Worm (Caenorhabditis elegans) whole organism, L1 larva: ENCODE data around the gene fbxl-2.

Experiments used
- C16A3.4 ChIP-seq: fragments of 150-350 bp; optimal IDR thresholded peaks from 2 replicates; lab custom pipeline; 2014; ENCODE audit warnings: missing biosample characterization, missing genetic modification characterization
- Y116A8C.19 ChIP-seq: sonication (generic microtip); optimal IDR thresholded peaks from 2 replicates; lab custom pipeline; 2016; ENCODE audit warnings: missing compliant biosample characterization, missing genetic modification characterization, borderline replicate concordance
- aha-1 ChIP-seq: fragments of 150-350 bp; optimal IDR thresholded peaks from 2 replicates; lab custom pipeline; 2014; ENCODE audit warnings: missing biosample characterization, missing genetic modification characterization
- ceh-82 ChIP-seq, 3 experiments: fragments of 150-350 bp in 1 of 3; sonication (generic microtip) in 2 of 3; optimal IDR thresholded peaks; 2 replicates each; lab custom pipeline; 2014 to 2017; ENCODE audit warnings: missing biosample characterization in 3 of 3, missing genetic modification characterization in 3 of 3
- efl-3 ChIP-seq: fragments of 200-800 bp; sonication (Bioruptor generic); optimal IDR thresholded peaks from 2 replicates; lab custom pipeline; 2018; ENCODE audit warnings: mild to moderate bottlenecking, missing genetic modification characterization, missing compliant biosample characterization
- egl-13 ChIP-seq: sonication (generic microtip); optimal IDR thresholded peaks from 2 replicates; lab custom pipeline; 2016; ENCODE audit warnings: missing genotype, missing genetic modification reagents, missing genetic modification characterization, missing compliant biosample characterization
- ets-5 ChIP-seq: fragments of 200-800 bp; sonication (Bioruptor generic); IDR thresholded peaks from 2 replicates; pipeline ENCODE4 v1.3.6; 2022; ENCODE audit warnings: missing genetic modification characterization, missing compliant biosample characterization
- grh-1 ChIP-seq: fragments of 200-800 bp; sonication (Bioruptor generic); IDR thresholded peaks from 2 replicates; pipeline ENCODE4 v1.3.6; 2022; ENCODE audit warnings: missing genetic modification reagents, missing genetic modification characterization, missing compliant biosample characterization
- irx-1 ChIP-seq: sonication (generic microtip); optimal IDR thresholded peaks from 2 replicates; lab custom pipeline; 2016; ENCODE audit warnings: missing genetic modification characterization, missing compliant biosample characterization
- isw-1 ChIP-seq: fragments of 200-800 bp; sonication (Bioruptor generic); IDR thresholded peaks from 2 replicates; pipeline ENCODE4 v1.3.6; 2022; ENCODE audit warnings: missing genetic modification characterization, missing compliant biosample characterization
- lin-15B ChIP-seq: fragments of 150-350 bp; sonication (generic microtip); optimal IDR thresholded peaks from 3 replicates; lab custom pipeline; 2014; ENCODE audit warnings: missing biosample characterization, missing genetic modification characterization
- lin-39 ChIP-seq: fragments of 150-350 bp; optimal IDR thresholded peaks from 2 replicates; lab custom pipeline; 2014; ENCODE audit warnings: missing biosample characterization, missing genetic modification reagents, missing genetic modification characterization
- lsy-2 ChIP-seq, 2 experiments: fragments of 150-350 bp; optimal IDR thresholded peaks; 2 replicates each; lab custom pipeline; 2014; ENCODE audit warnings: missing biosample characterization in 2 of 2, missing genetic modification characterization in 2 of 2
- nhr-11 ChIP-seq: fragments of 150-350 bp; optimal IDR thresholded peaks from 2 replicates; lab custom pipeline; 2014; ENCODE audit warnings: missing biosample characterization, missing genetic modification characterization
- nhr-19 ChIP-seq: fragments of 200-800 bp; sonication (Bioruptor generic); conservative IDR thresholded peaks from 2 replicates; pipeline ENCODE4 v1.3.6; 2022; ENCODE audit warnings: missing genetic modification characterization, missing compliant biosample characterization
- nhr-20 ChIP-seq: sonication (generic microtip); optimal IDR thresholded peaks from 2 replicates; lab custom pipeline; 2016; ENCODE audit warnings: mild to moderate bottlenecking, missing genetic modification characterization, missing compliant biosample characterization
- nhr-85 ChIP-seq: sonication (generic microtip); peaks from one replicate; lab custom pipeline; 2016; ENCODE audit warnings: missing genetic modification characterization, inconsistent platforms, missing compliant biosample characterization
- swsn-7 ChIP-seq: sonication (generic microtip); optimal IDR thresholded peaks from 2 replicates; lab custom pipeline; 2016; ENCODE audit warnings: missing genetic modification characterization, missing compliant biosample characterization
- ztf-4 ChIP-seq: fragments of 150-350 bp; optimal IDR thresholded peaks from 2 replicates; lab custom pipeline; 2014; ENCODE audit warnings: missing biosample characterization, missing genetic modification characterization

fbxl-2 gene

DNA sequence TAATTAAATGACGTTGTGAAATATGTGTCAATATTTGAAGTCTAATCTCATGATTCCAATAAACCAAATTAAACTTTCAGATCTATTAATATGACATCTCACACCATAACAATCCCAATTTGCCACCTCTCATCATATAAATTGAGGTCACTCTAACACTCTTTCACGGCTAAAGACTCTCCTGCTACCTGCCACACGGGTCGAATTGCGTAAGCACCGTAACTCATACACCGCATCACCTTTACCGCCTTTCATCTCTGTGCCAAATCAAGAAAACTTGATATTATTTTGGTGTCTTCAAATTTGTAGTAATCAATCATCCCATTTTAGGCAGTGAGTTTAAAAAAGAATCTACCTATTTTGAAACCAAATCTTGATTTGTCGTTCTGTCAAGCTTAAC, 49.3 kb downstream of the fbxl-2 start:
- TF ChIP-seq C16A3.4 (tag; lab: Kevin White, UChicago) (no peak), nhr-11 (tag; lab: Kevin White, UChicago) (no peak), isw-1 (GFP tag; lab: Robert Waterston, UW) (no peak), ztf-4 (no peak), Y116A8C.19 (tag; lab: Kevin White, UChicago) (no peak), nhr-20 (tag; lab: Kevin White, UChicago) (no peak), nhr-85 (tag; lab: Kevin White, UChicago) (no peak), lin-39 (tag; lab: Kevin White, UChicago) (no peak), grh-1 (GFP tag; lab: Robert Waterston, UW) (no peak), nhr-19 (GFP tag; lab: Robert Waterston, UW) (no peak), ceh-82 (tag; optimal IDR thresholded peaks at IDR 0.05; lab: Kevin White, UChicago) (no peak), aha-1 (tag; lab: Kevin White, UChicago) (no peak), irx-1 (tag; lab: Kevin White, UChicago) (no peak), swsn-7 (tag; lab: Kevin White, UChicago) (no peak), egl-13 (no peak), lin-15B (no peak), efl-3 (GFP tag; lab: Kevin White, UChicago) (no peak)

DNA sequence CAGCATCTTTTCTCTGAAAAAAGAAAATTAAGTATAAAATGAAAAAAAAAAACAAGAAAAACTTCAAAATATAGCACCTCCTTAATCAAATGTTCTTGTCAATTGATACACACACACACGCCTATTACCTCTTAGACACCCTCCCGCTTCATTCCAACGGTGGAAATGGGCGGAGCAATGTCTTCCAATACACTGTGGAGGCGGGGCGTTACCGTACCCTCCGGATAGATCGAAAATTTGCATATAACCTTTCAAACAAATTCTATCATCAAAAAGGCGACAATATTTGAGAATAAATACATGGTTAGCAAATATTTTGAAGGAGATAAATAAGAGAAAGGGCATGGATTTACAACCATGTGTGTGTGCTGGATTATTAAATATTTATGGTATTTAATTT, 51.0 kb downstream of the fbxl-2 start:
- TF ChIP-seq lsy-2 (tag; optimal IDR thresholded peaks at IDR 0.05; lab: Kevin White, UChicago) (peak in 1 of 2 experiments; percentile 51), ets-5 (GFP tag; lab: Robert Waterston, UW) (no peak)
